Worm (Caenorhabditis elegans) whole organism, young adult: ENCODE results near the gene clec-29.

Experiments used
- B0019.2 ChIP-seq: fragments of 200-800 bp; sonication (Bioruptor generic); conservative IDR thresholded peaks from 2 replicates; pipeline ENCODE4 v1.3.6; 2022; ENCODE audit warnings: missing genetic modification reagents, missing genetic modification characterization, missing compliant biosample characterization
- B0336.3 ChIP-seq: fragments of 200-800 bp; sonication (Bioruptor generic); IDR thresholded peaks from 2 replicates; pipeline ENCODE4 v1.3.6; 2022; ENCODE audit warnings: missing genetic modification characterization, missing compliant biosample characterization
- C17E4.6 ChIP-seq: fragments of 200-800 bp; sonication (Bioruptor generic); IDR thresholded peaks from 2 replicates; pipeline ENCODE4 v1.3.6; 2022; ENCODE audit warnings: missing genetic modification reagents, missing genetic modification characterization, missing compliant biosample characterization
- D2030.7 ChIP-seq: fragments of 200-800 bp; sonication (Bioruptor generic); IDR thresholded peaks from 2 replicates; pipeline ENCODE4 v1.3.6; 2022; ENCODE audit warnings: missing genetic modification reagents, missing genetic modification characterization, missing compliant biosample characterization
- F10E7.11 ChIP-seq: sonication (generic microtip); optimal IDR thresholded peaks from 2 replicates; lab custom pipeline; 2017; ENCODE audit warnings: mild to moderate bottlenecking, missing genetic modification characterization, moderate library complexity, missing compliant biosample characterization
- F33H1.4 ChIP-seq: fragments of 200-800 bp; sonication (Bioruptor generic); IDR thresholded peaks from 2 replicates; pipeline ENCODE4 v1.3.6; 2022; ENCODE audit warnings: missing genetic modification reagents, missing genetic modification characterization, missing compliant biosample characterization
- F37B4.10 ChIP-seq: fragments of 200-800 bp; sonication (Bioruptor generic); IDR thresholded peaks from 2 replicates; pipeline ENCODE4 v1.3.6; 2022; ENCODE audit warnings: missing genetic modification characterization, missing compliant biosample characterization
- F39B2.1 ChIP-seq: fragments of 200-800 bp; sonication (Bioruptor generic); IDR thresholded peaks from 2 replicates; pipeline ENCODE4 v1.3.6; 2022; ENCODE audit warnings: missing genetic modification reagents, missing genetic modification characterization, missing compliant biosample characterization
- K12H6.12 ChIP-seq: fragments of 200-800 bp; sonication (Bioruptor generic); optimal IDR thresholded peaks from 2 replicates; lab custom pipeline; 2018; ENCODE audit warnings: mild to moderate bottlenecking, missing genetic modification characterization, missing compliant biosample characterization
- T26A5.8 ChIP-seq: sonication (generic microtip); optimal IDR thresholded peaks from 2 replicates; lab custom pipeline; 2016; ENCODE audit warnings: missing genetic modification characterization, missing compliant biosample characterization
- Y56A3A.18 ChIP-seq: fragments of 200-800 bp; sonication (Bioruptor generic); IDR thresholded peaks from 2 replicates; pipeline ENCODE4 v1.3.6; 2022; ENCODE audit warnings: missing genetic modification reagents, missing genetic modification characterization, missing compliant biosample characterization
- Y79H2A.3 ChIP-seq: fragments of 200-800 bp; sonication (Bioruptor generic); conservative IDR thresholded peaks from 2 replicates; pipeline ENCODE4 v1.3.6; 2022; ENCODE audit warnings: missing genetic modification reagents, missing genetic modification characterization, missing compliant biosample characterization
- aptf-2 ChIP-seq: fragments of 200-800 bp; sonication (Bioruptor generic); conservative IDR thresholded peaks from 2 replicates; pipeline ENCODE4 v1.3.6; 2022; ENCODE audit warnings: missing genetic modification reagents, missing genetic modification characterization, missing compliant biosample characterization
- attf-5 ChIP-seq: fragments of 200-800 bp; sonication (Bioruptor generic); optimal IDR thresholded peaks from 2 replicates; lab custom pipeline; 2018; ENCODE audit warnings: mild to moderate bottlenecking, missing genetic modification characterization, missing compliant biosample characterization
- ceh-100 ChIP-seq: fragments of 200-800 bp; sonication (Bioruptor generic); IDR thresholded peaks from 2 replicates; pipeline ENCODE4 v1.3.6; 2022; ENCODE audit warnings: missing genetic modification reagents, missing genetic modification characterization, missing compliant biosample characterization
- ceh-40 ChIP-seq: fragments of 200-800 bp; sonication (Bioruptor generic); IDR thresholded peaks from 2 replicates; pipeline ENCODE4 v1.3.6; 2022; ENCODE audit warnings: missing genetic modification characterization, missing compliant biosample characterization
- ceh-58 ChIP-seq: fragments of 200-800 bp; sonication (Bioruptor generic); IDR thresholded peaks from 2 replicates; pipeline ENCODE4 v1.3.6; 2022; ENCODE audit warnings: missing genetic modification characterization, missing compliant biosample characterization
- ceh-91 ChIP-seq: fragments of 200-800 bp; sonication (Bioruptor generic); IDR thresholded peaks from 2 replicates; pipeline ENCODE4 v1.3.6; 2022; ENCODE audit warnings: missing genetic modification reagents, missing genetic modification characterization, missing compliant biosample characterization
- dox-1 ChIP-seq: fragments of 200-800 bp; sonication (Bioruptor generic); IDR thresholded peaks from 2 replicates; pipeline ENCODE4 v1.3.6; 2022; ENCODE audit warnings: missing genetic modification reagents, missing genetic modification characterization, missing compliant biosample characterization
- dpff-1 ChIP-seq: sonication (generic microtip); optimal IDR thresholded peaks from 2 replicates; lab custom pipeline; 2017; ENCODE audit warnings: mild to moderate bottlenecking, missing genetic modification characterization, missing compliant biosample characterization
- egl-44 ChIP-seq: fragments of 200-800 bp; sonication (Bioruptor generic); IDR thresholded peaks from 2 replicates; pipeline ENCODE4 v1.3.6; 2022; ENCODE audit warnings: missing genetic modification reagents, missing genetic modification characterization, missing compliant biosample characterization
- egrh-3 ChIP-seq: fragments of 200-800 bp; sonication (Bioruptor generic); IDR thresholded peaks from 2 replicates; pipeline ENCODE4 v1.3.6; 2022; ENCODE audit warnings: missing genetic modification reagents, missing genetic modification characterization, missing compliant biosample characterization
- ekl-4 ChIP-seq: fragments of 200-800 bp; sonication (Bioruptor generic); IDR thresholded peaks from 2 replicates; pipeline ENCODE4 v1.3.6; 2022; ENCODE audit warnings: missing genetic modification reagents, missing genetic modification characterization, missing compliant biosample characterization
- fkh-3 ChIP-seq: sonication (generic microtip); optimal IDR thresholded peaks from 2 replicates; lab custom pipeline; 2016; ENCODE audit warnings: mild to moderate bottlenecking, missing genetic modification characterization, missing compliant biosample characterization
- hmg-1.2 ChIP-seq: fragments of 200-800 bp; sonication (Bioruptor generic); IDR thresholded peaks from 2 replicates; pipeline ENCODE4 v1.3.6; 2022; ENCODE audit warnings: missing genetic modification reagents, missing genetic modification characterization, missing compliant biosample characterization
- hrde-1 ChIP-seq: sonication (generic microtip); optimal IDR thresholded peaks from 2 replicates; lab custom pipeline; 2016; ENCODE audit warnings: missing genetic modification characterization, mild to moderate bottlenecking, missing compliant biosample characterization, moderate library complexity, missing genotype, missing genetic modification reagents, borderline replicate concordance
- lin-54 ChIP-seq: fragments of 200-800 bp; sonication (Bioruptor generic); optimal IDR thresholded peaks from 2 replicates; lab custom pipeline; 2018; ENCODE audit warnings: mild to moderate bottlenecking, missing genetic modification characterization, missing compliant biosample characterization
- lsl-1 ChIP-seq: fragments of 200-800 bp; sonication (Bioruptor generic); optimal IDR thresholded peaks from 2 replicates; lab custom pipeline; 2018; ENCODE audit warnings: mild to moderate bottlenecking, missing genetic modification characterization, moderate library complexity, missing compliant biosample characterization
- madf-3 ChIP-seq: fragments of 200-800 bp; sonication (Bioruptor generic); IDR thresholded peaks from 2 replicates; pipeline ENCODE4 v1.3.6; 2022; ENCODE audit warnings: missing genetic modification reagents, missing genetic modification characterization, missing compliant biosample characterization
- madf-6 ChIP-seq: fragments of 200-800 bp; sonication (Bioruptor generic); IDR thresholded peaks from 2 replicates; pipeline ENCODE4 v1.3.6; 2022; ENCODE audit warnings: missing genetic modification reagents, missing genetic modification characterization, missing compliant biosample characterization
- mcd-1 ChIP-seq: fragments of 200-800 bp; sonication (Bioruptor generic); IDR thresholded peaks from 2 replicates; pipeline ENCODE4 v1.3.6; 2022; ENCODE audit warnings: missing genetic modification reagents, missing genetic modification characterization, missing compliant biosample characterization
- nhr-120 ChIP-seq: fragments of 200-800 bp; sonication (Bioruptor generic); IDR thresholded peaks from 2 replicates; pipeline ENCODE4 v1.3.6; 2022; ENCODE audit warnings: missing genetic modification characterization, missing compliant biosample characterization
- nhr-179 ChIP-seq: sonication (generic microtip); optimal IDR thresholded peaks from 2 replicates; lab custom pipeline; 2016; ENCODE audit warnings: mild to moderate bottlenecking, missing genetic modification characterization, missing compliant biosample characterization
- nhr-80 ChIP-seq: sonication (generic microtip); optimal IDR thresholded peaks from 2 replicates; lab custom pipeline; 2016; ENCODE audit warnings: missing genetic modification characterization, missing compliant biosample characterization
- rcor-1 ChIP-seq: fragments of 200-800 bp; sonication (Bioruptor generic); IDR thresholded peaks from 2 replicates; pipeline ENCODE4 v1.3.6; 2022; ENCODE audit warnings: missing genetic modification reagents, missing genetic modification characterization, missing compliant biosample characterization
- snpc-1.1 ChIP-seq: sonication (generic microtip); optimal IDR thresholded peaks from 2 replicates; lab custom pipeline; 2017; ENCODE audit warnings: missing genetic modification characterization, mild to moderate bottlenecking, missing compliant biosample characterization, antibody characterized with exemption, moderate library complexity, missing genotype, missing genetic modification reagents; ENCODE audit not compliant: insufficient read depth
- snpc-1.3 ChIP-seq: sonication (generic microtip); optimal IDR thresholded peaks from 2 replicates; lab custom pipeline; 2017; ENCODE audit warnings: missing genetic modification characterization, mild to moderate bottlenecking, missing compliant biosample characterization, antibody characterized with exemption, moderate library complexity, missing genotype, missing genetic modification reagents; ENCODE audit not compliant: insufficient read depth
- somi-1 ChIP-seq: fragments of 200-800 bp; sonication (Bioruptor generic); optimal IDR thresholded peaks from 2 replicates; lab custom pipeline; 2018; ENCODE audit warnings: mild to moderate bottlenecking, missing genetic modification characterization, missing compliant biosample characterization
- tbp1 ChIP-seq: fragments of 200-800 bp; sonication (Bioruptor generic); optimal IDR thresholded peaks from 2 replicates; lab custom pipeline; 2018; ENCODE audit warnings: mild to moderate bottlenecking, missing genetic modification characterization, missing compliant biosample characterization
- tlf-1 ChIP-seq: fragments of 200-800 bp; sonication (Bioruptor generic); optimal IDR thresholded peaks from 2 replicates; lab custom pipeline; 2018; ENCODE audit warnings: mild to moderate bottlenecking, missing genetic modification characterization, missing compliant biosample characterization
- xnd-1 ChIP-seq: sonication (generic microtip); optimal IDR thresholded peaks from 2 replicates; lab custom pipeline; 2016; ENCODE audit warnings: missing genotype, missing genetic modification reagents, missing genetic modification characterization, missing compliant biosample characterization
- zfh-2 ChIP-seq: fragments of 200-800 bp; sonication (Bioruptor generic); conservative IDR thresholded peaks from 2 replicates; pipeline ENCODE4 v1.3.6; 2022; ENCODE audit warnings: missing genetic modification reagents, missing genetic modification characterization, missing compliant biosample characterization
- ztf-18 ChIP-seq: sonication (generic microtip); optimal IDR thresholded peaks from 2 replicates; lab custom pipeline; 2016; ENCODE audit warnings: missing genotype, mild to moderate bottlenecking, missing genetic modification characterization, missing compliant biosample characterization
- ztf-25 ChIP-seq: fragments of 200-800 bp; sonication (Bioruptor generic); IDR thresholded peaks from 2 replicates; pipeline ENCODE4 v1.3.6; 2022; ENCODE audit warnings: missing genetic modification reagents, missing genetic modification characterization, missing compliant biosample characterization
- ztf-6 ChIP-seq: fragments of 200-800 bp; sonication (Bioruptor generic); IDR thresholded peaks from 2 replicates; pipeline ENCODE4 v1.3.6; 2022; ENCODE audit warnings: missing genetic modification reagents, missing genetic modification characterization, missing compliant biosample characterization

Gene clec-29

ce11 chrV:16746231-16746990 lies 7.4 kb upstream of the clec-29 start, which contains the start of gene gyg-2 (continued):
- TF ChIP-seq T26A5.8 (no peak), ztf-25 (GFP tag; lab: Robert Waterston, UW) (no peak), lin-54 (peak; percentile 36), nhr-179 (no peak), ztf-18 (tag; lab: Kevin White, UChicago) (no peak), ceh-40 (GFP tag; lab: Robert Waterston, UW) (no peak), somi-1 (GFP tag; lab: Kevin White, UChicago) (no peak), nhr-120 (GFP tag; lab: Robert Waterston, UW) (no peak), attf-5 (GFP tag; lab: Kevin White, UChicago) (no peak), hmg-1.2 (GFP tag; lab: Robert Waterston, UW) (no peak), ceh-91 (GFP tag; lab: Robert Waterston, UW) (peak; percentile 66), rcor-1 (no peak), fkh-3 (tag; lab: Kevin White, UChicago) (no peak), ceh-100 (peak; percentile 71), F37B4.10 (GFP tag; lab: Robert Waterston, UW) (no peak), hrde-1 (tag; lab: Kevin White, UChicago) (no peak), tlf-1 (GFP tag; lab: Kevin White, UChicago) (no peak), nhr-80 (tag; lab: Kevin White, UChicago) (no peak), F39B2.1 (GFP tag; lab: Robert Waterston, UW) (no peak), egrh-3 (GFP tag; lab: Robert Waterston, UW) (no peak), D2030.7 (GFP tag; lab: Robert Waterston, UW) (peak; percentile 53; the same call in 1 of the 2 replicates), B0019.2 (no peak)

ce11 chrV:16745214-16745613 lies 6.2 kb upstream of the clec-29 start:
- TF ChIP-seq mcd-1 (GFP tag; lab: Robert Waterston, UW) (no peak), B0336.3 (GFP tag; lab: Robert Waterston, UW) (no peak), dox-1 (GFP tag; lab: Robert Waterston, UW) (0 out of 2 replicates have a peak, but pooled peaks have one; percentile 21), ztf-6 (GFP tag; lab: Robert Waterston, UW) (no peak), zfh-2 (peak; percentile 74), Y79H2A.3 (GFP tag; lab: Robert Waterston, UW) (no peak), egrh-3 (GFP tag; lab: Robert Waterston, UW) (peak; percentile 63; the same call in 1 of the 2 replicates), aptf-2 (GFP tag; lab: Robert Waterston, UW) (no peak), snpc-1.1 (no peak), nhr-179 (no peak)

- TF ChIP-seq ceh-58 (GFP tag; lab: Robert Waterston, UW) (peak; percentile 65; the same call in 1 of the 2 replicates), ekl-4 (GFP tag; lab: Robert Waterston, UW) (peak; percentile 62; the same call in 1 of the 2 replicates), tbp1 (GFP tag; lab: Kevin White, UChicago) (peak; percentile 13), xnd-1 (tag; lab: Kevin White, UChicago) (peak; percentile 61), F10E7.11 (tag; lab: Kevin White, UChicago) (peak; percentile 3), lsl-1 (GFP tag; lab: Kevin White, UChicago) (peak; percentile 3), egl-44 (GFP tag; lab: Robert Waterston, UW) (peak; percentile 27; the same call in 1 of the 2 replicates), hrde-1 (tag; lab: Kevin White, UChicago) (peak; percentile 74), F33H1.4 (GFP tag; lab: Robert Waterston, UW) (no peak; the same call in 1 of the 2 replicates), snpc-1.3 (tag; lab: Kevin White, UChicago) (no peak), madf-3 (GFP tag; lab: Robert Waterston, UW) (peak; percentile 75; the same call in 1 of the 2 replicates), lin-54 (peak; percentile 38), dpff-1 (tag; lab: Kevin White, UChicago) (no peak), tlf-1 (GFP tag; lab: Kevin White, UChicago) (peak; percentile 48), K12H6.12 (tag; lab: Kevin White, UChicago) (no peak), Y56A3A.18 (GFP tag; lab: Robert Waterston, UW) (0 out of 2 replicates have a peak, but pooled peaks have one; percentile 53), madf-6 (GFP tag; lab: Robert Waterston, UW) (peak; percentile 78), C17E4.6 (GFP tag; lab: Robert Waterston, UW) (peak; percentile 63; the same call in 1 of the 2 replicates)
These were observed 5.8 kb upstream of the clec-29 start for ce11 chrV:16744783-16745182.
